Fruit fly (Drosophila melanogaster) whole organism, embryonic: ENCODE measurements around the gene CG32023.

Experiments
- Abd-B ChIP-seq: fragments of 200-800 bp; sonication (Bioruptor generic); optimal IDR thresholded peaks from 2 replicates; lab custom pipeline; 2018; ENCODE audit warnings: missing biosample characterization, mild to moderate bottlenecking, missing genetic modification characterization, moderate library complexity
- Aef1 ChIP-seq: fragments of 200-800 bp; sonication (Bioruptor generic); IDR thresholded peaks from 3 replicates; pipeline ENCODE4 v1.3.6; 2022; ENCODE audit warnings: missing biosample characterization, missing genetic modification characterization
- Asciz ChIP-seq: fragments of 200-800 bp; sonication (Bioruptor generic); optimal IDR thresholded peaks from 2 replicates; lab custom pipeline; 2017; ENCODE audit warnings: missing biosample characterization, mild to moderate bottlenecking, missing genetic modification characterization, missing genetic modification reagents
- Bteb2 ChIP-seq: fragments of 200-800 bp; sonication (Bioruptor generic); optimal IDR thresholded peaks from 2 replicates; lab custom pipeline; 2016; ENCODE audit warnings: missing biosample characterization, missing genetic modification characterization
- CG11723 ChIP-seq: fragments of 200-800 bp; sonication (Bioruptor generic); optimal IDR thresholded peaks from 2 replicates; lab custom pipeline; 2017; ENCODE audit warnings: missing biosample characterization, mild to moderate bottlenecking, missing genetic modification characterization
- CG15011 ChIP-seq: fragments of 200-800 bp; sonication (Bioruptor generic); optimal IDR thresholded peaks from 3 replicates; lab custom pipeline; 2018; ENCODE audit warnings: missing biosample characterization, mild to moderate bottlenecking, missing genetic modification characterization
- CG15601 ChIP-seq: fragments of 200-800 bp; sonication (Bioruptor generic); optimal IDR thresholded peaks from 3 replicates; lab custom pipeline; 2019; ENCODE audit warnings: missing biosample characterization, mild to moderate bottlenecking, missing genetic modification characterization, moderate library complexity
- CG15696 ChIP-seq: fragments of 200-800 bp; sonication (Bioruptor generic); optimal IDR thresholded peaks from 2 replicates; lab custom pipeline; 2019; ENCODE audit warnings: missing biosample characterization, mild to moderate bottlenecking, missing genetic modification characterization, moderate library complexity
- CG16779 ChIP-seq: fragments of 200-800 bp; sonication (Bioruptor generic); IDR thresholded peaks from 2 replicates; pipeline ENCODE4 v1.3.6; 2022; ENCODE audit warnings: missing biosample characterization, missing genetic modification characterization
- CG16813 ChIP-seq: fragments of 200-800 bp; sonication (Bioruptor generic); IDR thresholded peaks from 3 replicates; pipeline ENCODE4 v1.3.6; 2022; ENCODE audit warnings: missing biosample characterization, missing genetic modification characterization; ENCODE audit not compliant: partially characterized antibody
- CG17186 ChIP-seq: fragments of 200-800 bp; sonication (Bioruptor generic); optimal IDR thresholded peaks from 3 replicates; lab custom pipeline; 2017; ENCODE audit warnings: missing biosample characterization, missing genetic modification reagents, missing genetic modification characterization
- CG3065 ChIP-seq: fragments of 200-800 bp; sonication (Bioruptor generic); optimal IDR thresholded peaks from 2 replicates; lab custom pipeline; 2016; ENCODE audit warnings: missing biosample characterization, missing genetic modification characterization
- CG4424 ChIP-seq: fragments of 200-800 bp; sonication (Bioruptor generic); optimal IDR thresholded peaks from 3 replicates; lab custom pipeline; 2016; ENCODE audit warnings: missing biosample characterization, missing genetic modification characterization
- CG7357 ChIP-seq: fragments of 200-800 bp; sonication (Bioruptor generic); IDR thresholded peaks from 3 replicates; pipeline ENCODE4 v1.3.6; 2022; ENCODE audit warnings: missing biosample characterization, missing genetic modification characterization
- CG8290 ChIP-seq, 3 experiments: fragments of 200-800 bp; sonication (Bioruptor generic); optimal IDR thresholded peaks; 2 replicates each; lab custom pipeline; 2016 to 2019; ENCODE audit warnings: missing biosample characterization in 3 of 3, missing genetic modification characterization in 3 of 3, mild to moderate bottlenecking in 2 of 3, moderate library complexity in 1 of 3
- CG8924 ChIP-seq: fragments of 200-800 bp; optimal IDR thresholded peaks from 3 replicates; lab custom pipeline; 2019; ENCODE audit warnings: missing biosample characterization, mild to moderate bottlenecking, missing genetic modification characterization, moderate library complexity
- Deaf1 ChIP-seq: fragments of 200-800 bp; optimal IDR thresholded peaks from 3 replicates; lab custom pipeline; 2019; ENCODE audit warnings: missing biosample characterization, mild to moderate bottlenecking, missing genetic modification characterization, moderate library complexity
- H2.0 ChIP-seq: fragments of 200-800 bp; sonication (Bioruptor generic); IDR thresholded peaks from 2 replicates; pipeline ENCODE4 v1.3.6; 2022; ENCODE audit warnings: missing biosample characterization, missing genetic modification characterization
- Meics ChIP-seq: fragments of 200-800 bp; sonication (Bioruptor generic); optimal IDR thresholded peaks from 2 replicates; lab custom pipeline; 2017; ENCODE audit warnings: missing biosample characterization, mild to moderate bottlenecking, missing genetic modification characterization
- Mrtf ChIP-seq: fragments of 200-800 bp; sonication (Bioruptor generic); IDR thresholded peaks from 3 replicates; pipeline ENCODE4 v1.3.6; 2022; ENCODE audit warnings: missing biosample characterization, missing genetic modification characterization
- Nf-YB ChIP-seq: fragments of 200-800 bp; sonication (Bioruptor generic); optimal IDR thresholded peaks from 3 replicates; lab custom pipeline; 2019; ENCODE audit warnings: missing biosample characterization, mild to moderate bottlenecking, missing genetic modification characterization, moderate library complexity
- NfI ChIP-seq: fragments of 200-800 bp; sonication (Bioruptor generic); optimal IDR thresholded peaks from 3 replicates; lab custom pipeline; 2018; ENCODE audit warnings: missing biosample characterization, mild to moderate bottlenecking, missing genetic modification characterization, moderate library complexity
- Poxn ChIP-seq: fragments of 200-800 bp; sonication (Bioruptor generic); IDR thresholded peaks from 2 replicates; pipeline ENCODE4 v1.3.6; 2022; ENCODE audit warnings: missing biosample characterization, missing genetic modification characterization
- Ravus ChIP-seq: fragments of 200-800 bp; sonication (Bioruptor generic); IDR thresholded peaks from 2 replicates; pipeline ENCODE4 v1.3.6; 2022; ENCODE audit warnings: missing biosample characterization, missing genetic modification characterization
- Sry-δ ChIP-seq: fragments of 200-800 bp; sonication (Bioruptor generic); optimal IDR thresholded peaks from 2 replicates; lab custom pipeline; 2016; ENCODE audit warnings: missing biosample characterization, missing genetic modification characterization
- Ssrp ChIP-seq: fragments of 200-800 bp; sonication (Bioruptor generic); optimal IDR thresholded peaks from 2 replicates; lab custom pipeline; 2018; ENCODE audit warnings: missing biosample characterization, mild to moderate bottlenecking, missing genetic modification characterization, moderate library complexity
- dmrt11E ChIP-seq: fragments of 200-800 bp; sonication (Bioruptor generic); optimal IDR thresholded peaks from 3 replicates; lab custom pipeline; 2018; ENCODE audit warnings: missing biosample characterization, mild to moderate bottlenecking, missing genetic modification characterization, moderate library complexity
- ems ChIP-seq: fragments of 200-800 bp; sonication (Bioruptor generic); optimal IDR thresholded peaks from 3 replicates; lab custom pipeline; 2016; ENCODE audit warnings: missing biosample characterization, missing genetic modification characterization
- exex ChIP-seq: fragments of 200-800 bp; sonication (Bioruptor generic); optimal IDR thresholded peaks from 4 replicates; lab custom pipeline; 2018; ENCODE audit warnings: missing biosample characterization, mild to moderate bottlenecking, missing genetic modification characterization, moderate library complexity
- fd102C ChIP-seq: fragments of 200-800 bp; sonication (Bioruptor generic); optimal IDR thresholded peaks from 2 replicates; lab custom pipeline; 2018; ENCODE audit warnings: missing biosample characterization, mild to moderate bottlenecking, missing genetic modification characterization, moderate library complexity
- grau ChIP-seq: fragments of 200-800 bp; optimal IDR thresholded peaks from 3 replicates; lab custom pipeline; 2019; ENCODE audit warnings: missing biosample characterization, mild to moderate bottlenecking, missing genetic modification characterization, moderate library complexity
- gsb-n ChIP-seq: fragments of 200-800 bp; sonication (Bioruptor generic); optimal IDR thresholded peaks from 3 replicates; lab custom pipeline; 2018; ENCODE audit warnings: missing biosample characterization, mild to moderate bottlenecking, missing genetic modification characterization
- hth ChIP-seq: fragments of >200 bp; optimal IDR thresholded peaks from 2 replicates; lab custom pipeline; 2017; ENCODE audit warnings: inconsistent platforms
- kay ChIP-seq: fragments of 200-800 bp; sonication (Bioruptor generic); optimal IDR thresholded peaks from 2 replicates; lab custom pipeline; 2016; ENCODE audit warnings: missing biosample characterization, missing genetic modification characterization
- ken ChIP-seq: fragments of 200-800 bp; sonication (Bioruptor generic); IDR thresholded peaks from 3 replicates; pipeline ENCODE4 v1.3.6; 2022; ENCODE audit warnings: missing biosample characterization, missing genetic modification characterization
- lbe ChIP-seq: fragments of 200-800 bp; sonication (Bioruptor generic); optimal IDR thresholded peaks from 2 replicates; lab custom pipeline; 2016; ENCODE audit warnings: missing biosample characterization, mild to moderate bottlenecking, missing genetic modification characterization
- lola ChIP-seq, 3 experiments: fragments of >200 bp in 2 of 3; fragments of 200-800 bp in 1 of 3; sonication (Bioruptor generic) in 1 of 3; optimal IDR thresholded peaks; 2 replicates each; lab custom pipeline; 2017 to 2019; ENCODE audit warnings: missing biosample characterization in 3 of 3, missing genetic modification characterization in 3 of 3, mild to moderate bottlenecking in 1 of 3, moderate library complexity in 1 of 3
- org-1 ChIP-seq: fragments of 200-800 bp; sonication (Bioruptor generic); optimal IDR thresholded peaks from 2 replicates; lab custom pipeline; 2017; ENCODE audit warnings: missing biosample characterization, missing genetic modification characterization
- pho ChIP-seq: fragments of 200-800 bp; sonication (Bioruptor generic); optimal IDR thresholded peaks from 2 replicates; lab custom pipeline; 2016; ENCODE audit warnings: missing biosample characterization, missing genetic modification characterization
- pnt ChIP-seq: fragments of 200-800 bp; sonication (Bioruptor generic); optimal IDR thresholded peaks from 3 replicates; lab custom pipeline; 2016; ENCODE audit warnings: missing biosample characterization, missing genetic modification characterization
- prd ChIP-seq, 3 experiments: fragments of >200 bp in 2 of 3; fragments of 200-800 bp in 1 of 3; sonication (Bioruptor generic) in 1 of 3; optimal IDR thresholded peaks in 2 of 3; IDR thresholded peaks in 1 of 3; 2 replicates in 2 of 3; 3 replicates in 1 of 3; pipeline versions ENCODE4 v1.3.6 to Lab custom; 2017 to 2022; ENCODE audit warnings: missing biosample characterization in 1 of 3, missing genetic modification characterization in 1 of 3
- ranshi ChIP-seq: fragments of 200-800 bp; sonication (Bioruptor generic); IDR thresholded peaks from 2 replicates; pipeline ENCODE4 v1.3.6; 2022; ENCODE audit warnings: missing biosample characterization, missing genetic modification characterization
- row ChIP-seq: fragments of 200-800 bp; sonication (Bioruptor generic); IDR thresholded peaks from 3 replicates; pipeline ENCODE4 v1.3.6; 2022; ENCODE audit warnings: missing biosample characterization, missing genetic modification characterization
- unc-4 ChIP-seq: fragments of 200-800 bp; sonication (Bioruptor generic); IDR thresholded peaks from 2 replicates; pipeline ENCODE4 v1.3.6; 2022; ENCODE audit warnings: missing biosample characterization, missing genetic modification characterization; ENCODE audit not compliant: partially characterized antibody
- wek ChIP-seq: fragments of 200-800 bp; sonication (Bioruptor generic); optimal IDR thresholded peaks from 3 replicates; lab custom pipeline; 2018; ENCODE audit warnings: missing biosample characterization, mild to moderate bottlenecking, missing genetic modification characterization, moderate library complexity

Gene CG32023

dm6 chr3L:8839563-8840425 is 35.8 kb upstream of the CG32023 start (continued):
- TF ChIP-seq Bteb2 (GFP tag; lab: Kevin White, UChicago): no peak
- no peak for TF ChIP-seq hth (lab: Kevin White, UChicago)
- peak; percentile 61 for TF ChIP-seq CG15696 (tag; lab: Kevin White, UChicago)
- peak; percentile 8 for TF ChIP-seq CG4424 (GFP tag; lab: Kevin White, UChicago)
- no peak for TF ChIP-seq pho
- TF ChIP-seq Deaf1 (tag; lab: Kevin White, UChicago): no peak
- TF ChIP-seq Ssrp (tag; lab: Kevin White, UChicago): no peak
- peak; percentile 35 for TF ChIP-seq gsb-n (tag; lab: Kevin White, UChicago)
- TF ChIP-seq Ravus (GFP tag; lab: Robert Waterston, UW): no peak
- TF ChIP-seq grau (tag; lab: Kevin White, UChicago): no peak
- TF ChIP-seq Nf-YB: no peak
- no peak for TF ChIP-seq CG3065
- peak; percentile 68 for TF ChIP-seq dmrt11E (tag; lab: Kevin White, UChicago)
- TF ChIP-seq Poxn (GFP tag; lab: Robert Waterston, UW): no peak
- TF ChIP-seq pnt: peak; percentile 4
- no peak for TF ChIP-seq ken (GFP tag; lab: Robert Waterston, UW)
- TF ChIP-seq kay (GFP tag; lab: Kevin White, UChicago): no peak
- TF ChIP-seq NfI (GFP tag; lab: Kevin White, UChicago): no peak
- TF ChIP-seq org-1 (GFP tag; lab: Kevin White, UChicago): no peak
- no peak for TF ChIP-seq exex
- no peak for TF ChIP-seq CG17186 (GFP tag; lab: Kevin White, UChicago)
- no peak for TF ChIP-seq Abd-B (GFP tag; lab: Kevin White, UChicago)
- TF ChIP-seq unc-4: no peak
- no peak for TF ChIP-seq ems
- no peak for TF ChIP-seq ranshi
- TF ChIP-seq H2.0: no peak
- no peak for TF ChIP-seq Aef1
- peak; percentile 57 for TF ChIP-seq lbe (GFP tag; lab: Kevin White, UChicago)
- TF ChIP-seq CG8290 (GFP tag; optimal IDR thresholded peaks at IDR 0.05; lab: Kevin White, UChicago): no peak
- no peak for TF ChIP-seq CG8290 (tag; optimal IDR thresholded peaks at IDR 0.05; lab: Kevin White, UChicago)
- TF ChIP-seq Meics (GFP tag; lab: Kevin White, UChicago): no peak
- no peak for TF ChIP-seq Sry-δ (GFP tag; lab: Kevin White, UChicago)
- no peak for TF ChIP-seq CG7357 (GFP tag; lab: Robert Waterston, UW)
- TF ChIP-seq CG16813 (GFP tag; lab: Robert Waterston, UW): no peak
- TF ChIP-seq Asciz: no peak
- no peak for TF ChIP-seq CG8924 (tag; lab: Kevin White, UChicago)
- no peak for TF ChIP-seq prd (optimal IDR thresholded peaks at IDR 0.05; lab: Kevin White, UChicago)
- no peak; the same call in 2 of the 3 replicates for TF ChIP-seq prd (GFP tag; IDR thresholded peaks at IDR 0.05; lab: Robert Waterston, UW)
- no peak for TF ChIP-seq CG16779
- no peak for TF ChIP-seq wek (GFP tag; lab: Kevin White, UChicago)
- TF ChIP-seq row (GFP tag; lab: Robert Waterston, UW): peak; percentile 40; the same call in 2 of the 3 replicates
- TF ChIP-seq Mrtf (GFP tag; lab: Robert Waterston, UW): no peak
- TF ChIP-seq lola (GFP tag; optimal IDR thresholded peaks at IDR 0.05; lab: Kevin White, UChicago): peak in 1 of 3 experiments; percentile 63
- TF ChIP-seq fd102C (GFP tag; lab: Kevin White, UChicago): no peak
- no peak for TF ChIP-seq CG15011 (GFP tag; lab: Kevin White, UChicago)
- no peak for TF ChIP-seq CG11723 (GFP tag; lab: Kevin White, UChicago)
- TF ChIP-seq CG15601 (tag; lab: Kevin White, UChicago): peak; percentile 5
